Fruit fly (Drosophila melanogaster) whole organism, pupa: ENCODE measurements around the gene CG42852.

Source experiments
- CG10348 ChIP-seq: fragments of 200-800 bp; sonication (Bioruptor generic); IDR thresholded peaks from 2 replicates; pipeline ENCODE4 v1.3.6; 2022; ENCODE audit warnings: missing biosample characterization, missing genetic modification characterization
- CG12605 ChIP-seq: fragments of 200-800 bp; sonication (Bioruptor generic); IDR thresholded peaks from 2 replicates; pipeline ENCODE4 v1.3.6; 2022; ENCODE audit warnings: missing biosample characterization, missing genetic modification characterization
- CG13204 ChIP-seq: fragments of 200-800 bp; sonication (Bioruptor generic); optimal IDR thresholded peaks from 2 replicates; lab custom pipeline; 2018; ENCODE audit warnings: missing biosample characterization, mild to moderate bottlenecking, missing genetic modification characterization, moderate library complexity
- CG14655 ChIP-seq: fragments of 200-800 bp; sonication (Bioruptor generic); optimal IDR thresholded peaks from 3 replicates; lab custom pipeline; 2017; ENCODE audit warnings: mild to moderate bottlenecking, missing biosample characterization, missing genetic modification reagents, missing genetic modification characterization
- CG15710 ChIP-seq: fragments of 200-800 bp; sonication (Bioruptor generic); optimal IDR thresholded peaks from 2 replicates; lab custom pipeline; 2018; ENCODE audit warnings: missing biosample characterization, mild to moderate bottlenecking, missing genetic modification characterization, moderate library complexity
- CG17806 ChIP-seq: fragments of 200-800 bp; sonication (Bioruptor generic); optimal IDR thresholded peaks from 2 replicates; lab custom pipeline; 2018; ENCODE audit warnings: missing biosample characterization, mild to moderate bottlenecking, missing genetic modification characterization, moderate library complexity
- CG32121 ChIP-seq: fragments of 200-800 bp; sonication (Bioruptor generic); IDR thresholded peaks from 2 replicates; pipeline ENCODE4 v1.3.6; 2022; ENCODE audit warnings: missing biosample characterization, missing genetic modification characterization
- CG34367 ChIP-seq: fragments of 200-800 bp; sonication (Bioruptor generic); optimal IDR thresholded peaks from 2 replicates; lab custom pipeline; 2018; ENCODE audit warnings: missing biosample characterization, mild to moderate bottlenecking, missing genetic modification characterization
- CG4496 ChIP-seq: fragments of 200-800 bp; sonication (Bioruptor generic); IDR thresholded peaks from 3 replicates; pipeline ENCODE4 v1.3.6; 2022; ENCODE audit warnings: missing biosample characterization, missing genetic modification characterization
- CG8159 ChIP-seq: fragments of 200-800 bp; sonication (Bioruptor generic); optimal IDR thresholded peaks from 3 replicates; lab custom pipeline; 2018; ENCODE audit warnings: missing biosample characterization, mild to moderate bottlenecking, missing genetic modification characterization, moderate library complexity
- CG8301 ChIP-seq: fragments of 200-800 bp; sonication (Bioruptor generic); optimal IDR thresholded peaks from 2 replicates; lab custom pipeline; 2018; ENCODE audit warnings: missing biosample characterization, mild to moderate bottlenecking, missing genetic modification characterization
- CG9948 ChIP-seq: fragments of 200-800 bp; sonication (Bioruptor generic); optimal IDR thresholded peaks from 2 replicates; lab custom pipeline; 2018; ENCODE audit warnings: missing biosample characterization, mild to moderate bottlenecking, missing genetic modification characterization, moderate library complexity
- D1 ChIP-seq: fragments of 200-800 bp; sonication (Bioruptor generic); optimal IDR thresholded peaks from 2 replicates; lab custom pipeline; 2018; ENCODE audit warnings: missing biosample characterization, mild to moderate bottlenecking, missing genetic modification characterization, moderate library complexity
- EcR ChIP-seq: fragments of 200-800 bp; sonication (Bioruptor generic); optimal IDR thresholded peaks from 3 replicates; lab custom pipeline; 2019; ENCODE audit warnings: missing biosample characterization, missing genetic modification characterization, mild to moderate bottlenecking, moderate library complexity, missing genetic modification reagents
- Ets98B ChIP-seq: fragments of 200-800 bp; sonication (Bioruptor generic); IDR thresholded peaks from 2 replicates; pipeline ENCODE4 v1.3.6; 2022; ENCODE audit warnings: missing biosample characterization, missing genetic modification characterization
- Pif1A ChIP-seq: fragments of 200-800 bp; sonication (Bioruptor generic); optimal IDR thresholded peaks from 3 replicates; lab custom pipeline; 2016; ENCODE audit warnings: missing biosample characterization, missing genetic modification characterization
- Pif1B ChIP-seq: fragments of 200-800 bp; sonication (Bioruptor generic); optimal IDR thresholded peaks from 3 replicates; lab custom pipeline; 2016; ENCODE audit warnings: missing biosample characterization, missing genetic modification characterization
- Snoo ChIP-seq: fragments of 200-800 bp; sonication (Bioruptor generic); optimal IDR thresholded peaks from 3 replicates; lab custom pipeline; 2017; ENCODE audit warnings: missing biosample characterization, mild to moderate bottlenecking, missing genetic modification characterization, inconsistent platforms
- fd96Ca ChIP-seq: fragments of 200-800 bp; sonication (Bioruptor generic); IDR thresholded peaks from 3 replicates; pipeline ENCODE4 v1.3.6; 2022; ENCODE audit warnings: missing biosample characterization, missing genetic modification characterization
- gl ChIP-seq: fragments of 200-800 bp; sonication (Bioruptor generic); optimal IDR thresholded peaks from 2 replicates; lab custom pipeline; 2018; ENCODE audit warnings: missing biosample characterization, mild to moderate bottlenecking, missing genetic modification characterization
- rn ChIP-seq: fragments of 200-800 bp; sonication (Bioruptor generic); IDR thresholded peaks from 2 replicates; pipeline ENCODE4 v1.3.6; 2022; ENCODE audit warnings: missing biosample characterization, missing genetic modification characterization

Gene CG42852

dm6 chr3L:16711430-16712228 is 43.7 kb upstream of the CG42852 start, which contains the start of the genes CG43954, Lasp and Dab:
Gene CG43954 (minus strand): TSS chr3L:16711677.
Gene Lasp (minus strand): TSS chr3L:16711677.
Gene Dab (plus strand): TSS chr3L:16712126.
- TF ChIP-seq gl (tag; lab: Kevin White, UChicago) (no peak), CG17806 (tag; lab: Kevin White, UChicago) (no peak), CG12605 (GFP tag; lab: Robert Waterston, UW) (peak; percentile 54; the same call in 1 of the 2 replicates), CG34367 (tag; lab: Kevin White, UChicago) (no peak), CG8301 (tag; lab: Kevin White, UChicago) (no peak), CG15710 (tag; lab: Kevin White, UChicago) (no peak), Pif1A (GFP tag; lab: Kevin White, UChicago) (peak; percentile 15), CG4496 (GFP tag; lab: Robert Waterston, UW) (peak; percentile 38; the same call in 1 of the 3 replicates), CG9948 (tag; lab: Kevin White, UChicago) (peak; percentile 9), CG10348 (no peak), CG13204 (GFP tag; lab: Kevin White, UChicago) (peak; percentile 26), EcR (GFP tag; lab: Kevin White, UChicago) (no peak), CG32121 (peak; percentile 46; the same call in 1 of the 2 replicates), fd96Ca (no peak), D1 (no peak), Snoo (tag; lab: Kevin White, UChicago) (peak; percentile 49), CG8159 (tag; lab: Kevin White, UChicago) (peak; percentile 14), Pif1B (GFP tag; lab: Kevin White, UChicago) (no peak), CG14655 (no peak), Ets98B (peak; percentile 31), rn (GFP tag; lab: Robert Waterston, UW) (no peak)

- no peak for TF ChIP-seq D1
- no peak for TF ChIP-seq EcR (GFP tag; lab: Kevin White, UChicago)
- no peak for TF ChIP-seq CG34367 (tag; lab: Kevin White, UChicago)
- no peak for TF ChIP-seq CG15710 (tag; lab: Kevin White, UChicago)
- no peak for TF ChIP-seq CG14655
- no peak for TF ChIP-seq CG10348
- no peak for TF ChIP-seq CG13204 (GFP tag; lab: Kevin White, UChicago)
- no peak for TF ChIP-seq Pif1A (GFP tag; lab: Kevin White, UChicago)
- no peak for TF ChIP-seq CG32121
- no peak for TF ChIP-seq CG8301 (tag; lab: Kevin White, UChicago)
- no peak for TF ChIP-seq CG17806 (tag; lab: Kevin White, UChicago)
- no peak for TF ChIP-seq gl (tag; lab: Kevin White, UChicago)
- TF ChIP-seq rn (GFP tag; lab: Robert Waterston, UW), result no peak
- TF ChIP-seq CG9948 (tag; lab: Kevin White, UChicago), result no peak
- no peak for TF ChIP-seq CG8159 (tag; lab: Kevin White, UChicago)
Measured at dm6 chr3L:16712371-16712770, 42.9 kb upstream of the CG42852 start.

- no peak for TF ChIP-seq CG10348
- no peak for TF ChIP-seq CG4496 (GFP tag; lab: Robert Waterston, UW)
- no peak for TF ChIP-seq CG14655
- no peak for TF ChIP-seq Pif1A (GFP tag; lab: Kevin White, UChicago)
- TF ChIP-seq CG12605 (GFP tag; lab: Robert Waterston, UW), result no peak
- no peak for TF ChIP-seq D1
- no peak for TF ChIP-seq gl (tag; lab: Kevin White, UChicago)
- no peak for TF ChIP-seq CG15710 (tag; lab: Kevin White, UChicago)
- TF ChIP-seq CG32121, result no peak
- no peak for TF ChIP-seq EcR (GFP tag; lab: Kevin White, UChicago)
- TF ChIP-seq CG34367 (tag; lab: Kevin White, UChicago), result no peak
- no peak for TF ChIP-seq fd96Ca
- TF ChIP-seq Pif1B (GFP tag; lab: Kevin White, UChicago), result no peak
- TF ChIP-seq Ets98B, result no peak
- TF ChIP-seq CG9948 (tag; lab: Kevin White, UChicago), result no peak
Measured at dm6 chr3L:16713446-16714192, 41.7 kb upstream of the CG42852 start.

- no peak for TF ChIP-seq EcR (GFP tag; lab: Kevin White, UChicago)
- TF ChIP-seq CG4496 (GFP tag; lab: Robert Waterston, UW), result 0 out of 3 replicates have a peak, but pooled peaks have one; percentile 37
- no peak for TF ChIP-seq gl (tag; lab: Kevin White, UChicago)
- peak; percentile 22; the same call in 1 of the 2 replicates for TF ChIP-seq Ets98B
- no peak for TF ChIP-seq fd96Ca
- TF ChIP-seq Pif1A (GFP tag; lab: Kevin White, UChicago), result no peak
Measured at dm6 chr3L:16714193-16714538, 41.1 kb upstream of the CG42852 start.

- no peak for TF ChIP-seq CG17806 (tag; lab: Kevin White, UChicago)
- no peak for TF ChIP-seq CG10348
- TF ChIP-seq CG14655, result no peak
- TF ChIP-seq CG15710 (tag; lab: Kevin White, UChicago), result no peak
- no peak for TF ChIP-seq CG32121
- TF ChIP-seq Pif1B (GFP tag; lab: Kevin White, UChicago), result no peak
- TF ChIP-seq Snoo (tag; lab: Kevin White, UChicago), result no peak
- TF ChIP-seq CG8301 (tag; lab: Kevin White, UChicago), result no peak
- TF ChIP-seq CG12605 (GFP tag; lab: Robert Waterston, UW), result no peak
- TF ChIP-seq, all 21 proteins: peak for 0
Measured at dm6 chr3L:16724561-16724960, 30.7 kb upstream of the CG42852 start, which contains the start of gene CG13031. Gene CG13031 (plus strand): TSS chr3L:16724861.
